Worm (Caenorhabditis elegans): ENCODE data around the gene tank-1.

- TF ChIP-seq W03F9.2 (tag; optimal IDR thresholded peaks at IDR 0.05) (no peak), him-1 (tag; optimal IDR thresholded peaks at IDR 0.05) (no peak), dao-5 (tag; optimal IDR thresholded peaks at IDR 0.05) (no peak)
These were observed 52.9 kb downstream of the tank-1 start for ce11 chrV:1232574-1232973.

Data from whole organism, L4/young adult.